Worm (Caenorhabditis elegans) whole organism, mixed stage, embryonic: ENCODE results near the gene R09A8.9.

Experiments
- M03D4.4 ChIP-seq: sonication (generic microtip); optimal IDR thresholded peaks from 2 replicates; lab custom pipeline; 2017; ENCODE audit warnings: mild to moderate bottlenecking, missing genetic modification characterization, missing compliant biosample characterization
- bed-3 ChIP-seq: fragments of 200-800 bp; sonication (Bioruptor generic); optimal IDR thresholded peaks from 3 replicates; lab custom pipeline; 2018; ENCODE audit warnings: mild to moderate bottlenecking, missing genetic modification characterization, moderate library complexity, missing compliant biosample characterization
- blmp-1 ChIP-seq: fragments of 150-350 bp; optimal IDR thresholded peaks from 2 replicates; lab custom pipeline; 2014; ENCODE audit warnings: missing biosample characterization, missing genetic modification characterization
- ceh-39 ChIP-seq: fragments of 150-350 bp; optimal IDR thresholded peaks from 2 replicates; lab custom pipeline; 2014; ENCODE audit warnings: missing biosample characterization, missing genetic modification characterization
- ceh-43 ChIP-seq: fragments of 200-800 bp; sonication (Bioruptor generic); optimal IDR thresholded peaks from 2 replicates; lab custom pipeline; 2018; ENCODE audit warnings: mild to moderate bottlenecking, missing genetic modification characterization, moderate library complexity, missing compliant biosample characterization
- ceh-83 ChIP-seq: fragments of 200-800 bp; sonication (Bioruptor generic); optimal IDR thresholded peaks from 2 replicates; lab custom pipeline; 2018; ENCODE audit warnings: mild to moderate bottlenecking, missing genetic modification characterization, missing compliant biosample characterization
- ces-1 ChIP-seq: fragments of 150-350 bp; optimal IDR thresholded peaks from 2 replicates; lab custom pipeline; 2014; ENCODE audit warnings: missing biosample characterization, missing genetic modification reagents, missing genetic modification characterization
- cnd-1 ChIP-seq: fragments of 200-800 bp; sonication (Bioruptor generic); optimal IDR thresholded peaks from 2 replicates; lab custom pipeline; 2018; ENCODE audit warnings: mild to moderate bottlenecking, missing genetic modification characterization, missing compliant biosample characterization
- drap-1 ChIP-seq: fragments of 200-800 bp; sonication (Bioruptor generic); optimal IDR thresholded peaks from 3 replicates; lab custom pipeline; 2018; ENCODE audit warnings: mild to moderate bottlenecking, missing genetic modification characterization, missing compliant biosample characterization
- elt-1 ChIP-seq: sonication (generic microtip); optimal IDR thresholded peaks from 2 replicates; lab custom pipeline; 2017; ENCODE audit warnings: missing genetic modification characterization, mild to moderate bottlenecking, missing compliant biosample characterization, antibody characterized with exemption, moderate library complexity, borderline replicate concordance; ENCODE audit not compliant: insufficient read depth
- elt-3 ChIP-seq: fragments of 150-350 bp; optimal IDR thresholded peaks from 2 replicates; lab custom pipeline; 2014; ENCODE audit warnings: missing biosample characterization, missing genetic modification characterization
- flh-1 ChIP-seq: fragments of 200-800 bp; sonication (Bioruptor generic); optimal IDR thresholded peaks from 2 replicates; lab custom pipeline; 2018; ENCODE audit warnings: mild to moderate bottlenecking, missing genetic modification characterization, moderate library complexity, missing compliant biosample characterization
- ham-2 ChIP-seq: fragments of 200-800 bp; sonication (Bioruptor generic); optimal IDR thresholded peaks from 2 replicates; lab custom pipeline; 2018; ENCODE audit warnings: mild to moderate bottlenecking, missing genetic modification characterization, missing compliant biosample characterization
- hlh-1 ChIP-seq: fragments of 150-350 bp; optimal IDR thresholded peaks from 2 replicates; lab custom pipeline; 2014; ENCODE audit warnings: missing biosample characterization, missing genetic modification reagents, missing genetic modification characterization
- lin-13 ChIP-seq: fragments of 150-350 bp; optimal IDR thresholded peaks from 2 replicates; lab custom pipeline; 2014; ENCODE audit warnings: missing biosample characterization, missing genetic modification characterization
- lin-32 ChIP-seq: fragments of 200-800 bp; sonication (Bioruptor generic); optimal IDR thresholded peaks from 2 replicates; lab custom pipeline; 2018; ENCODE audit warnings: mild to moderate bottlenecking, missing genetic modification characterization, missing compliant biosample characterization
- lsy-2 ChIP-seq: fragments of 150-350 bp; optimal IDR thresholded peaks from 2 replicates; lab custom pipeline; 2014; ENCODE audit warnings: missing biosample characterization, missing genetic modification characterization
- mab-5 ChIP-seq: fragments of 150-350 bp; optimal IDR thresholded peaks from 2 replicates; lab custom pipeline; 2014; ENCODE audit warnings: missing biosample characterization, missing genetic modification characterization
- mep-1 ChIP-seq: fragments of 150-350 bp; optimal IDR thresholded peaks from 2 replicates; lab custom pipeline; 2017; ENCODE audit warnings: missing biosample characterization, missing genetic modification reagents, missing genetic modification characterization, inconsistent platforms
- mls-2 ChIP-seq: sonication (generic microtip); optimal IDR thresholded peaks from 2 replicates; lab custom pipeline; 2016; ENCODE audit warnings: mild to moderate bottlenecking, missing genetic modification characterization, moderate library complexity, missing compliant biosample characterization
- nhr-12 ChIP-seq: fragments of 150-350 bp; optimal IDR thresholded peaks from 2 replicates; lab custom pipeline; 2014; ENCODE audit warnings: missing biosample characterization, missing genetic modification characterization
- nhr-2 ChIP-seq: fragments of 150-350 bp; optimal IDR thresholded peaks from 2 replicates; lab custom pipeline; 2014; ENCODE audit warnings: missing biosample characterization, missing genetic modification characterization
- nhr-237 ChIP-seq: fragments of 150-350 bp; optimal IDR thresholded peaks from 2 replicates; lab custom pipeline; 2014; ENCODE audit warnings: missing biosample characterization, missing genetic modification characterization
- nhr-28 ChIP-seq: fragments of 150-350 bp; optimal IDR thresholded peaks from 2 replicates; lab custom pipeline; 2014; ENCODE audit warnings: missing biosample characterization, missing genetic modification characterization
- nhr-76 ChIP-seq: sonication (generic microtip); optimal IDR thresholded peaks from 2 replicates; lab custom pipeline; 2017; ENCODE audit warnings: missing biosample characterization, missing genetic modification characterization
- pha-4 ChIP-seq: fragments of 150-350 bp; optimal IDR thresholded peaks from 2 replicates; lab custom pipeline; 2018; ENCODE audit warnings: missing biosample characterization, missing genetic modification reagents, missing genetic modification characterization
- sem-2 ChIP-seq: fragments of 200-800 bp; sonication (Bioruptor generic); optimal IDR thresholded peaks from 2 replicates; lab custom pipeline; 2018; ENCODE audit warnings: mild to moderate bottlenecking, missing genetic modification characterization, missing compliant biosample characterization
- snpc-4 ChIP-seq: fragments of 150-350 bp; optimal IDR thresholded peaks from 2 replicates; lab custom pipeline; 2014; ENCODE audit warnings: missing biosample characterization, missing genetic modification characterization
- sptf-1 ChIP-seq: sonication (generic microtip); optimal IDR thresholded peaks from 2 replicates; lab custom pipeline; 2017; ENCODE audit warnings: mild to moderate bottlenecking, missing genetic modification characterization, moderate library complexity, missing compliant biosample characterization
- tbx-8 ChIP-seq: fragments of 200-800 bp; sonication (Bioruptor generic); optimal IDR thresholded peaks from 2 replicates; lab custom pipeline; 2018; ENCODE audit warnings: mild to moderate bottlenecking, missing genetic modification characterization, moderate library complexity, missing compliant biosample characterization
- unc-120 ChIP-seq: sonication (generic microtip); optimal IDR thresholded peaks from 2 replicates; lab custom pipeline; 2017; ENCODE audit warnings: missing genetic modification characterization, missing compliant biosample characterization; ENCODE audit not compliant: poor library complexity, severe bottlenecking
- unc-39 ChIP-seq: fragments of 150-350 bp; optimal IDR thresholded peaks from 2 replicates; lab custom pipeline; 2014; ENCODE audit warnings: missing biosample characterization, missing genetic modification characterization
- unc-62 ChIP-seq: fragments of 150-350 bp; optimal IDR thresholded peaks from 2 replicates; lab custom pipeline; 2014; ENCODE audit warnings: missing biosample characterization, missing genetic modification reagents, missing genetic modification characterization
- zip-8 ChIP-seq: fragments of 150-350 bp; optimal IDR thresholded peaks from 2 replicates; lab custom pipeline; 2014; ENCODE audit warnings: missing biosample characterization, missing genetic modification characterization
- ztf-11 ChIP-seq: fragments of 150-350 bp; optimal IDR thresholded peaks from 2 replicates; lab custom pipeline; 2014; ENCODE audit warnings: missing biosample characterization, missing genetic modification characterization

The R09A8.9 gene

ce11 chrX:12603322-12603984 lies at the start of gene R09A8.9, which contains the start of gene T24D5.6:
R09A8.9 (plus strand) TSS chrX:12603934.
T24D5.6 (plus strand) TSS chrX:12603622.
- TF ChIP-seq snpc-4 (tag; lab: Kevin White, UChicago) (no peak), unc-39 (tag; lab: Kevin White, UChicago) (no peak), ces-1 (GFP tag; lab: Kevin White, UChicago) (no peak)

- peak; percentile 5 for TF ChIP-seq nhr-237 (tag; lab: Kevin White, UChicago)
- TF ChIP-seq hlh-1: peak; percentile 34
- TF ChIP-seq unc-39 (tag; lab: Kevin White, UChicago): no peak
- TF ChIP-seq ceh-43 (GFP tag; lab: Kevin White, UChicago): peak; percentile 87
- peak; percentile 69 for TF ChIP-seq mep-1 (tag; lab: Kevin White, UChicago)
- TF ChIP-seq snpc-4 (tag; lab: Kevin White, UChicago): no peak
- TF ChIP-seq unc-62 (GFP tag; lab: Kevin White, UChicago): peak; percentile 56
- TF ChIP-seq M03D4.4 (tag; lab: Kevin White, UChicago): peak; percentile 94
- TF ChIP-seq drap-1 (GFP tag; lab: Kevin White, UChicago): peak; percentile 94
- TF ChIP-seq bed-3: peak; percentile 86
- TF ChIP-seq lsy-2 (tag; lab: Kevin White, UChicago): peak; percentile 31
- TF ChIP-seq ham-2 (GFP tag; lab: Kevin White, UChicago): peak; percentile 89
- TF ChIP-seq ceh-83 (GFP tag; lab: Kevin White, UChicago): peak; percentile 92
- TF ChIP-seq ztf-11: no peak
- TF ChIP-seq elt-1 (tag; lab: Kevin White, UChicago): no peak
- TF ChIP-seq cnd-1 (tag; lab: Kevin White, UChicago): peak; percentile 94
- peak; percentile 8 for TF ChIP-seq nhr-12 (tag; lab: Kevin White, UChicago)
- no peak for TF ChIP-seq nhr-76 (tag; lab: Kevin White, UChicago)
- peak; percentile 9 for TF ChIP-seq ceh-39 (tag; lab: Kevin White, UChicago)
- TF ChIP-seq zip-8: no peak
- peak; percentile 85 for TF ChIP-seq sem-2 (GFP tag; lab: Kevin White, UChicago)
- TF ChIP-seq unc-120 (tag; lab: Kevin White, UChicago): peak; percentile 93
- TF ChIP-seq sptf-1 (tag; lab: Kevin White, UChicago): peak; percentile 97
- TF ChIP-seq nhr-2 (tag; lab: Kevin White, UChicago): no peak
- TF ChIP-seq mab-5: no peak
- peak; percentile 61 for TF ChIP-seq ces-1 (GFP tag; lab: Kevin White, UChicago)
- peak; percentile 76 for TF ChIP-seq flh-1 (GFP tag; lab: Kevin White, UChicago)
- TF ChIP-seq elt-3 (tag; lab: Kevin White, UChicago): no peak
- TF ChIP-seq lin-13 (tag; lab: Kevin White, UChicago): peak; percentile 77
- TF ChIP-seq tbx-8: peak; percentile 76
- TF ChIP-seq blmp-1 (tag; lab: Kevin White, UChicago): no peak
- TF ChIP-seq mls-2 (tag; lab: Kevin White, UChicago): peak; percentile 95
- peak; percentile 69 for TF ChIP-seq pha-4 (tag; lab: Kevin White, UChicago)
- TF ChIP-seq nhr-28: peak; percentile 51
- peak; percentile 85 for TF ChIP-seq lin-32 (GFP tag; lab: Kevin White, UChicago)
These were observed 40.1 kb upstream of the R09A8.9 start for ce11 chrX:12563589-12563988.

- TF ChIP-seq lin-32 (GFP tag; lab: Kevin White, UChicago): no peak
- TF ChIP-seq mls-2 (tag; lab: Kevin White, UChicago): no peak
- TF ChIP-seq ces-1 (GFP tag; lab: Kevin White, UChicago): no peak
- TF ChIP-seq nhr-237 (tag; lab: Kevin White, UChicago): no peak
- TF ChIP-seq blmp-1 (tag; lab: Kevin White, UChicago): no peak
- TF ChIP-seq cnd-1 (tag; lab: Kevin White, UChicago): no peak
- no peak for TF ChIP-seq unc-62 (GFP tag; lab: Kevin White, UChicago)
- no peak for TF ChIP-seq M03D4.4 (tag; lab: Kevin White, UChicago)
- no peak for TF ChIP-seq unc-120 (tag; lab: Kevin White, UChicago)
- TF ChIP-seq mep-1 (tag; lab: Kevin White, UChicago): no peak
- TF ChIP-seq sem-2 (GFP tag; lab: Kevin White, UChicago): no peak
- no peak for TF ChIP-seq nhr-76 (tag; lab: Kevin White, UChicago)
These were observed 29.3 kb upstream of the R09A8.9 start, which contains the start of gene T24D5.1 for ce11 chrX:12574473-12574872. T24D5.1 (plus strand) TSS chrX:12574773.
